Worm (Caenorhabditis elegans) whole organism, L4 larva: ENCODE results near the gene hmgr-1.
A peak's percentile ranks its signal among the peaks of the same experiment; 100 is the strongest.

ENCODE experiments used
- daf-12 ChIP-seq: fragments of 150-350 bp; optimal IDR thresholded peaks from 2 replicates; lab custom pipeline; 2014; ENCODE audit warnings: missing biosample characterization, missing genetic modification reagents, missing genetic modification characterization
- dmd-9 ChIP-seq: fragments of 200-800 bp; sonication (Bioruptor generic); IDR thresholded peaks from 2 replicates; pipeline ENCODE4 v1.3.6; 2022; ENCODE audit warnings: missing genetic modification reagents, missing genetic modification characterization, missing compliant biosample characterization
- unc-62 ChIP-seq, 3 experiments: fragments of 150-350 bp in 1 of 3; sonication (generic microtip); optimal IDR thresholded peaks in 2 of 3; peaks in 1 of 3; 1 replicate in 1 of 3; 2 replicates in 2 of 3; lab custom pipeline; 2014 to 2017; ENCODE audit warnings: missing biosample characterization in 3 of 3, missing genetic modification characterization in 3 of 3, missing genetic modification reagents in 3 of 3, missing genotype in 1 of 3

DNA sequence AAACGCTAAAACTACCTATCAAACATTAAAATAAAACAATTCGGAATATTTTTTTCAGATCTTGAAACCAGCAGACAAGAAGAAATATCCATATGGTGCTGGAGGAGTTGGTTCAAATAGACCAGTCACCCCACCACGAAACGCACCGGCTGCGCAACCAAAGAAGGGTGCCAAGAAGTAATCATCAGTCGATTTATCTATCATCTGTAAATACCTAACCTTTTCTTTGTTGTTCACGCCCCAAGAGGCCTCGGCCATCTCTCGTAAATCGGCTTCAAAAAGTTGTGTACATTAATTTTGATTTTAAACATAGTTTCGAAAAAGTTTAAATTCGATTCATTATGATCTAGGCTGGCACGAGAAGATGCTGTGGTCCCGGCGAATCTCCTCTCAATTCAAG, 21.3 kb upstream of the hmgr-1 start:
- TF ChIP-seq unc-62 (GFP tag; optimal IDR thresholded peaks at IDR 0.05 in 1 of 2; lab: Kevin White, UChicago) = peak in 1 of 2 experiments; percentile 71
- TF ChIP-seq unc-62 (tag; optimal IDR thresholded peaks at IDR 0.05; lab: Kevin White, UChicago) = no peak
- no peak for TF ChIP-seq daf-12 (tag; lab: Kevin White, UChicago)
- TF ChIP-seq dmd-9 = no peak
